Fruit fly (Drosophila melanogaster): Measurements from ENCODE around the gene CG45263.

The CG45263 gene

dm6 chr3R:8354969-8355368 is 122.4 kb downstream of the CG45263 start (continued):
- TF ChIP-seq Sox102F (GFP tag; optimal IDR thresholded peaks at IDR 0.05) (peak; percentile 74), CG15269 (tag; optimal IDR thresholded peaks at IDR 0.05) (peak; percentile 20), lmd (GFP tag; IDR thresholded peaks at IDR 0.05) (peak; percentile 36; the same call in 1 of the 2 replicates), CG14050 (GFP tag; IDR thresholded peaks at IDR 0.05) (peak; percentile 61; the same call in 1 of the 3 replicates), Oli (tag; optimal IDR thresholded peaks at IDR 0.05) (peak; percentile 47), Abd-B (GFP tag; optimal IDR thresholded peaks at IDR 0.05) (peak; percentile 27), esg (GFP tag; conservative IDR thresholded peaks at IDR 0.05) (peak; percentile 57), Ptx1 (GFP tag; IDR thresholded peaks at IDR 0.05) (peak; percentile 64), Nf-YA (GFP tag; IDR thresholded peaks at IDR 0.05) (peak; percentile 37; the same call in 1 of the 2 replicates), Oaz (GFP tag; IDR thresholded peaks at IDR 0.05) (0 out of 2 replicates have a peak, but pooled peaks have one; percentile 4), ci (GFP tag; IDR thresholded peaks at IDR 0.05) (peak; percentile 26; the same call in 1 of the 3 replicates), fd96Cb (tag; optimal IDR thresholded peaks at IDR 0.05) (peak; percentile 48), ken (GFP tag; IDR thresholded peaks at IDR 0.05) (0 out of 3 replicates have a peak, but pooled peaks have one; percentile 20), CG17359 (tag; optimal IDR thresholded peaks at IDR 0.05) (peak; percentile 43), ap (GFP tag; IDR thresholded peaks at IDR 0.05) (0 out of 2 replicates have a peak, but pooled peaks have one; percentile 5), CG11504 (tag; optimal IDR thresholded peaks at IDR 0.05) (peak; percentile 42), nmo (GFP tag; optimal IDR thresholded peaks at IDR 0.05) (peak; percentile 13), CG16813 (GFP tag; IDR thresholded peaks at IDR 0.05; ENCODE audit: partially characterized antibody) (no peak), seq (GFP tag; IDR thresholded peaks at IDR 0.05) (peak; percentile 34; the same call in 1 of the 2 replicates), Ada2b (GFP tag; IDR thresholded peaks at IDR 0.05) (peak; percentile 40; the same call in 1 of the 2 replicates), CG13424 (tag; optimal IDR thresholded peaks at IDR 0.05) (peak; percentile 62), B-H1 (GFP tag; IDR thresholded peaks at IDR 0.05) (peak; percentile 21; the same call in 1 of the 3 replicates), CG16815 (GFP tag; optimal IDR thresholded peaks at IDR 0.05) (no peak), CG4617 (GFP tag; optimal IDR thresholded peaks at IDR 0.05; ENCODE audit: borderline replicate concordance) (no peak), Med (GFP tag) (peak; percentile 78), Six4 (GFP tag; optimal IDR thresholded peaks at IDR 0.05) (no peak), danr (GFP tag; IDR thresholded peaks at IDR 0.05) (no peak), CG6854 (GFP tag; optimal IDR thresholded peaks at IDR 0.05) (no peak), Atf6 (GFP tag; IDR thresholded peaks at IDR 0.05) (no peak), dmrt99B (tag; optimal IDR thresholded peaks at IDR 0.05) (peak; percentile 73), slbo (GFP tag; IDR thresholded peaks at IDR 0.05) (0 out of 2 replicates have a peak, but pooled peaks have one; percentile 7), CG12769 (tag; optimal IDR thresholded peaks at IDR 0.05) (no peak), CG15601 (tag; optimal IDR thresholded peaks at IDR 0.05) (no peak), H2.0 (GFP tag; IDR thresholded peaks at IDR 0.05) (0 out of 2 replicates have a peak, but pooled peaks have one; percentile 12), CG7556 (GFP tag; optimal IDR thresholded peaks at IDR 0.05) (no peak), stc (GFP tag; IDR thresholded peaks at IDR 0.05) (peak; percentile 59), CG7839 (tag; optimal IDR thresholded peaks at IDR 0.05) (peak; percentile 6), nom (GFP tag; optimal IDR thresholded peaks at IDR 0.05) (peak; percentile 51), otp (GFP tag; IDR thresholded peaks at IDR 0.05) (0 out of 3 replicates have a peak, but pooled peaks have one; percentile 5)

dm6 chr3R:8354458-8354857 is 123.0 kb downstream of the CG45263 start:
- TF ChIP-seq CG34422 (GFP tag; IDR thresholded peaks at IDR 0.05) = peak; percentile 54; the same call in 2 of the 3 replicates
- peak; percentile 1 for TF ChIP-seq gsb-n (tag; optimal IDR thresholded peaks at IDR 0.05)
- peak; percentile 21 for TF ChIP-seq MTF-1 (GFP tag; optimal IDR thresholded peaks at IDR 0.05; ENCODE audit: borderline replicate concordance)
- TF ChIP-seq NC2β (GFP tag; optimal IDR thresholded peaks at IDR 0.05) = no peak
- no peak for TF ChIP-seq mld (GFP tag; IDR thresholded peaks at IDR 0.05; ENCODE audit: partially characterized antibody)
- peak; percentile 77 for TF ChIP-seq row (GFP tag; IDR thresholded peaks at IDR 0.05)
- TF ChIP-seq CG30403 (GFP tag; optimal IDR thresholded peaks at IDR 0.05) = peak; percentile 33
- TF ChIP-seq Hmr (GFP tag; optimal IDR thresholded peaks at IDR 0.05) = peak; percentile 64
- TF ChIP-seq lilli (GFP tag; optimal IDR thresholded peaks at IDR 0.05) = peak; percentile 38
- no peak for TF ChIP-seq Sox100B (GFP tag; optimal IDR thresholded peaks at IDR 0.05)
- TF ChIP-seq CG33213 (GFP tag; optimal IDR thresholded peaks at IDR 0.05) = no peak
- TF ChIP-seq CG42726 (GFP tag; IDR thresholded peaks at IDR 0.05; ENCODE audit: partially characterized antibody) = no peak
- peak; percentile 74 for TF ChIP-seq Awh (GFP tag; IDR thresholded peaks at IDR 0.05)

Data from whole organism, embryonic.